Fruit fly (Drosophila melanogaster): ENCODE results near the gene CkIIalpha-i3.
A peak's percentile ranks its signal among the peaks of the same experiment; 100 is the strongest.

Gene CkIIalpha-i3

DNA sequence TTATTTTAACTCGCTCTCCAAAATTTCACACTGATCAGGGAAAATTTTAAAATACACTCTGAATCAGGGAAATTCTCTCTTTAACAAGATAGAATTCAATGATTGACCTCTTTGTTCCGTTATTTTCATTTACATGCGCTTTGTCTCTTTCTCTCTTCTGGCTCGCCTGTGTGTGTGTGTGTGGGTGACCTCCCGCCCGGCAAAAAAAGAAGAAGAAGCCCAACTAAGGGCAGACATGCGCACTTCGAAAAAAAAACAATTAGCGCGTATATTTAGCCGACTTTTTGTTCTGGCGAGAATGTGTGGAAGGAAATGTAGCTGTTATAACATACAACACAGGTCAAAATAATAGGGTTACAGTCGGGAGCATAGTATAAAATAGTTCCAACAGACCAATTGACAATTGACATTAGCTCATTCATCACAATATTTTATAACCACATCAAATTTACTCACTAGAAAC lies 28.0 kb downstream of the CkIIalpha-i3 start, which contains the start of gene CG3386 (continued):
- TF ChIP-seq Smox (GFP tag; optimal IDR thresholded peaks at IDR 0.05) (no peak), CG15336 (GFP tag; IDR thresholded peaks at IDR 0.05) (peak; percentile 17; the same call in 1 of the 2 replicates), svp (GFP tag) (peak; percentile 86), Sox102F (GFP tag; optimal IDR thresholded peaks at IDR 0.05) (no peak), CG16779 (tag; optimal IDR thresholded peaks at IDR 0.05) (no peak), fkh (GFP tag; optimal IDR thresholded peaks at IDR 0.05) (no peak), Lpt (GFP tag; optimal IDR thresholded peaks at IDR 0.05) (peak; percentile 17)

DNA sequence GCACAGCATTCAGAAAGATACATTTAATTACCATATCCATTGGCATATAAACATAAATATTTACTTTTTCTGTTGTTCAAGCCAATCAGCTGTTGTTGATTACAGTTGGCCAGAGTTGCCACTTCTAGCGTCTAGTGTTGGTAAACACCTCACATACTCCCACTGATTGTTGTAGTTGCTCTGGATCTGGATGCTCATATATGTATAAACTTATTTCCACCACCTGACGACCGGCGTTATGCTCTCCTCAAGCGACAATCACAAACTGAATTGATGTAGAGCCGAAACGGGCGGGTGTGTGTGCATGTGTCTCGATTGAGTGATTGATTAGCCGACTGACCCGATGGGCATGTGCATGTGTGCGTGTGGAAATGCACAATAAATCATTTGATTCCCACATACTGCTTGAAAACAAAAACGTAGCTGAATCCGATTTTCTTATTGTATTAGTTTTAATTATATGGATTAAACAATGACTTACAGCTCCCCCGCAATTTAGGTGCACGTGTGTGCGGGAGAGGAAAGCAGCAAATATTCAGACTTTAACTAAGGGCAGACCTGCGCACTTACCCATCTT lies 28.5 kb downstream of the CkIIalpha-i3 start:
- TF ChIP-seq vri (GFP tag; optimal IDR thresholded peaks at IDR 0.05) (no peak), lz (GFP tag; optimal IDR thresholded peaks at IDR 0.05) (peak; percentile 33), CG11902 (GFP tag; optimal IDR thresholded peaks at IDR 0.05) (no peak), CG3919 (GFP tag; optimal IDR thresholded peaks at IDR 0.05) (peak; percentile 64), esn (GFP tag; optimal IDR thresholded peaks at IDR 0.05) (peak; percentile 64), CG31627 (GFP tag; optimal IDR thresholded peaks at IDR 0.05) (peak; percentile 32), Lpt (GFP tag; optimal IDR thresholded peaks at IDR 0.05) (peak; percentile 7), Ets21C (GFP tag; optimal IDR thresholded peaks at IDR 0.05) (peak; percentile 1), net (GFP tag; optimal IDR thresholded peaks at IDR 0.05) (peak; percentile 43), topi (GFP tag; optimal IDR thresholded peaks at IDR 0.05) (peak; percentile 42), CG10631 (GFP tag; optimal IDR thresholded peaks at IDR 0.05) (no peak), svp (GFP tag) (peak; percentile 65), dsx (GFP tag; optimal IDR thresholded peaks at IDR 0.05; ENCODE audit: poor library complexity, severe bottlenecking) (peak; percentile 12), CG7368 (GFP tag; optimal IDR thresholded peaks at IDR 0.05) (peak; percentile 15), Hr4 (GFP tag; optimal IDR thresholded peaks at IDR 0.05) (no peak), CG11762 (GFP tag; optimal IDR thresholded peaks at IDR 0.05; ENCODE audit: insufficient read depth) (no peak), Sox14 (GFP tag; optimal IDR thresholded peaks at IDR 0.05) (peak; percentile 55), CG6276 (GFP tag; optimal IDR thresholded peaks at IDR 0.05) (no peak), eg (GFP tag; IDR thresholded peaks at IDR 0.05) (peak; percentile 14; the same call in 1 of the 3 replicates), Sox102F (GFP tag; optimal IDR thresholded peaks at IDR 0.05) (peak; percentile 57), Gug (GFP tag; IDR thresholded peaks at IDR 0.05) (no peak), OdsH (GFP tag; optimal IDR thresholded peaks at IDR 0.05) (peak; percentile 26), pdm3 (GFP tag; optimal IDR thresholded peaks at IDR 0.05) (peak; percentile 28), Eip75B (GFP tag; optimal IDR thresholded peaks at IDR 0.05) (peak; percentile 55), CG6854 (GFP tag; optimal IDR thresholded peaks at IDR 0.05) (peak; percentile 23), Eip78C (GFP tag) (peak; percentile 62), ss (GFP tag; optimal IDR thresholded peaks at IDR 0.05) (peak; percentile 6 to 42), cyc (GFP tag; optimal IDR thresholded peaks at IDR 0.05) (peak; percentile 23), fkh (GFP tag; optimal IDR thresholded peaks at IDR 0.05) (peak; percentile 97), achi (GFP tag; optimal IDR thresholded peaks at IDR 0.05) (peak; percentile 36), CG6792 (GFP tag; optimal IDR thresholded peaks at IDR 0.05) (peak; percentile 39), Met (GFP tag; optimal IDR thresholded peaks at IDR 0.05) (peak; percentile 42), CG3032 (tag; optimal IDR thresholded peaks at IDR 0.05) (no peak), CG1621 (tag; optimal IDR thresholded peaks at IDR 0.05) (peak; percentile 29), CG8119 (GFP tag; IDR thresholded peaks at IDR 0.05) (0 out of 3 replicates have a peak, but pooled peaks have one; percentile 18), CG15336 (GFP tag; IDR thresholded peaks at IDR 0.05) (peak; percentile 21; the same call in 1 of the 2 replicates), CG34406 (GFP tag; optimal IDR thresholded peaks at IDR 0.05) (no peak), CG8319 (GFP tag; optimal IDR thresholded peaks at IDR 0.05) (peak; percentile 13), Smox (GFP tag; optimal IDR thresholded peaks at IDR 0.05) (peak; percentile 34), salr (GFP tag; optimal IDR thresholded peaks at IDR 0.05) (no peak)

Measured in whole organism, prepupa.